Worm (Caenorhabditis elegans) whole organism, late embryonic: ENCODE measurements around the gene cct-2.

Experiments
- K02D7.2 ChIP-seq: sonication (generic microtip); optimal IDR thresholded peaks from 2 replicates; lab custom pipeline; 2017; ENCODE audit warnings: mild to moderate bottlenecking, missing genetic modification characterization, missing compliant biosample characterization
- K09A11.1 ChIP-seq: sonication (generic microtip); optimal IDR thresholded peaks from 2 replicates; lab custom pipeline; 2017; ENCODE audit warnings: antibody characterized with exemption, mild to moderate bottlenecking, missing genetic modification characterization, missing compliant biosample characterization; ENCODE audit not compliant: insufficient read depth
- ceh-14 ChIP-seq: sonication (generic microtip); optimal IDR thresholded peaks from 2 replicates; lab custom pipeline; 2016; ENCODE audit warnings: missing genotype, missing genetic modification characterization, missing compliant biosample characterization
- ceh-18 ChIP-seq: sonication (generic microtip); optimal IDR thresholded peaks from 2 replicates; lab custom pipeline; 2016; ENCODE audit warnings: missing genetic modification characterization, missing compliant biosample characterization
- ceh-19 ChIP-seq: fragments of 200-800 bp; sonication (Bioruptor generic); optimal IDR thresholded peaks from 2 replicates; lab custom pipeline; 2018; ENCODE audit warnings: mild to moderate bottlenecking, missing genetic modification characterization, missing compliant biosample characterization
- ceh-2 ChIP-seq: sonication (generic microtip); optimal IDR thresholded peaks from 2 replicates; lab custom pipeline; 2016; ENCODE audit warnings: missing genotype, missing genetic modification characterization, missing compliant biosample characterization
- ceh-24 ChIP-seq: sonication (generic microtip); optimal IDR thresholded peaks from 2 replicates; lab custom pipeline; 2016; ENCODE audit warnings: mild to moderate bottlenecking, missing genetic modification characterization, missing compliant biosample characterization
- ceh-30 ChIP-seq: fragments of 150-350 bp; optimal IDR thresholded peaks from 2 replicates; lab custom pipeline; 2014; ENCODE audit warnings: missing biosample characterization, missing genetic modification characterization
- ceh-31 ChIP-seq: sonication (generic microtip); optimal IDR thresholded peaks from 2 replicates; lab custom pipeline; 2016; ENCODE audit warnings: missing genetic modification characterization, missing compliant biosample characterization
- ceh-34 ChIP-seq: sonication (generic microtip); optimal IDR thresholded peaks from 2 replicates; lab custom pipeline; 2016; ENCODE audit warnings: mild to moderate bottlenecking, missing genetic modification characterization, missing compliant biosample characterization
- ceh-45 ChIP-seq: fragments of 200-800 bp; sonication (Bioruptor generic); IDR thresholded peaks from 2 replicates; pipeline ENCODE4 v1.3.6; 2022; ENCODE audit warnings: missing genetic modification reagents, missing genetic modification characterization, missing compliant biosample characterization
- ceh-48 ChIP-seq: sonication (generic microtip); optimal IDR thresholded peaks from 2 replicates; lab custom pipeline; 2016; ENCODE audit warnings: missing genetic modification characterization, inconsistent platforms, missing compliant biosample characterization
- ceh-6 ChIP-seq: fragments of 200-800 bp; sonication (Bioruptor generic); optimal IDR thresholded peaks from 2 replicates; lab custom pipeline; 2018; ENCODE audit warnings: mild to moderate bottlenecking, missing genetic modification characterization, missing compliant biosample characterization
- che-1 ChIP-seq: sonication (generic microtip); optimal IDR thresholded peaks from 2 replicates; lab custom pipeline; 2016; ENCODE audit warnings: mild to moderate bottlenecking, missing genetic modification characterization, missing compliant biosample characterization
- dmd-4 ChIP-seq: sonication (generic microtip); optimal IDR thresholded peaks from 2 replicates; lab custom pipeline; 2016; ENCODE audit warnings: borderline replicate concordance, missing genetic modification characterization, missing compliant biosample characterization
- dve-1 ChIP-seq: sonication (generic microtip); optimal IDR thresholded peaks from 2 replicates; lab custom pipeline; 2017; ENCODE audit warnings: antibody characterized with exemption, mild to moderate bottlenecking, missing genetic modification characterization, missing compliant biosample characterization
- elt-2 ChIP-seq: sonication (generic microtip); optimal IDR thresholded peaks from 2 replicates; lab custom pipeline; 2016; ENCODE audit warnings: missing genetic modification reagents, missing genetic modification characterization, missing compliant biosample characterization
- ets-4 ChIP-seq: sonication (generic microtip); optimal IDR thresholded peaks from 2 replicates; lab custom pipeline; 2016; ENCODE audit warnings: missing genetic modification characterization, missing compliant biosample characterization
- fax-1 ChIP-seq: sonication (generic microtip); optimal IDR thresholded peaks from 2 replicates; lab custom pipeline; 2016; ENCODE audit warnings: missing genotype, missing genetic modification characterization, missing compliant biosample characterization
- fkh-6 ChIP-seq: sonication (generic microtip); optimal IDR thresholded peaks from 2 replicates; lab custom pipeline; 2016; ENCODE audit warnings: missing genetic modification characterization, missing compliant biosample characterization
- hlh-15 ChIP-seq: sonication (generic microtip); optimal IDR thresholded peaks from 2 replicates; lab custom pipeline; 2016; ENCODE audit warnings: missing genetic modification characterization, missing compliant biosample characterization
- hlh-30 ChIP-seq: sonication (generic microtip); optimal IDR thresholded peaks from 2 replicates; lab custom pipeline; 2017; ENCODE audit warnings: antibody characterized with exemption, missing genetic modification characterization, missing compliant biosample characterization; ENCODE audit not compliant: insufficient read depth
- hlh-6 ChIP-seq: sonication (generic microtip); optimal IDR thresholded peaks from 2 replicates; lab custom pipeline; 2016; ENCODE audit warnings: missing genotype, missing genetic modification characterization, missing compliant biosample characterization
- hlh-8 ChIP-seq: sonication (generic microtip); optimal IDR thresholded peaks from 2 replicates; lab custom pipeline; 2016; ENCODE audit warnings: missing genotype, missing genetic modification characterization, missing compliant biosample characterization
- lim-6 ChIP-seq: sonication (generic microtip); optimal IDR thresholded peaks from 2 replicates; lab custom pipeline; 2016; ENCODE audit warnings: missing genetic modification characterization, missing compliant biosample characterization
- madf-2 ChIP-seq: sonication (generic microtip); optimal IDR thresholded peaks from 2 replicates; lab custom pipeline; 2017; ENCODE audit warnings: missing genetic modification characterization, missing compliant biosample characterization
- nfya-1 ChIP-seq: sonication (generic microtip); optimal IDR thresholded peaks from 2 replicates; lab custom pipeline; 2017; ENCODE audit warnings: missing genetic modification characterization, mild to moderate bottlenecking, missing compliant biosample characterization, antibody characterized with exemption, moderate library complexity
- nhr-232 ChIP-seq: sonication (generic microtip); optimal IDR thresholded peaks from 2 replicates; lab custom pipeline; 2016; ENCODE audit warnings: missing genetic modification characterization, missing compliant biosample characterization
- pat-9 ChIP-seq: fragments of 200-800 bp; sonication (Bioruptor generic); optimal IDR thresholded peaks from 2 replicates; lab custom pipeline; 2018; ENCODE audit warnings: mild to moderate bottlenecking, missing genetic modification characterization, moderate library complexity, missing compliant biosample characterization
- pax-1 ChIP-seq: fragments of 150-350 bp; optimal IDR thresholded peaks from 2 replicates; lab custom pipeline; 2014; ENCODE audit warnings: missing biosample characterization, missing genetic modification characterization
- pqm-1 ChIP-seq: sonication (generic microtip); optimal IDR thresholded peaks from 2 replicates; lab custom pipeline; 2016; ENCODE audit warnings: missing genetic modification characterization, missing compliant biosample characterization
- ref-2 ChIP-seq: sonication (generic microtip); optimal IDR thresholded peaks from 2 replicates; lab custom pipeline; 2016; ENCODE audit warnings: missing genetic modification characterization, missing compliant biosample characterization
- sdc-2 ChIP-seq: sonication (generic microtip); optimal IDR thresholded peaks from 2 replicates; lab custom pipeline; 2016; ENCODE audit warnings: missing genotype, missing genetic modification characterization, missing compliant biosample characterization
- syd-9 ChIP-seq: sonication (generic microtip); optimal IDR thresholded peaks from 2 replicates; lab custom pipeline; 2016; ENCODE audit warnings: mild to moderate bottlenecking, missing genetic modification characterization, moderate library complexity, missing compliant biosample characterization
- tbx-2 ChIP-seq: sonication (generic microtip); optimal IDR thresholded peaks from 2 replicates; lab custom pipeline; 2016; ENCODE audit warnings: missing genetic modification characterization, missing compliant biosample characterization
- tbx-7 ChIP-seq: sonication (generic microtip); optimal IDR thresholded peaks from 2 replicates; lab custom pipeline; 2016; ENCODE audit warnings: missing genotype, missing genetic modification characterization, missing compliant biosample characterization
- ttx-3 ChIP-seq: sonication (generic microtip); optimal IDR thresholded peaks from 2 replicates; lab custom pipeline; 2016; ENCODE audit warnings: missing genetic modification reagents, missing genetic modification characterization, missing compliant biosample characterization
- unc-3 ChIP-seq, 2 experiments: fragments of 200-800 bp in 1 of 2; sonication (Bioruptor generic) in 1 of 2; sonication (generic microtip) in 1 of 2; conservative IDR thresholded peaks in 1 of 2; optimal IDR thresholded peaks in 1 of 2; 2 replicates each; pipeline versions ENCODE4 v1.3.6 to Lab custom; 2016 to 2022; ENCODE audit warnings: missing compliant biosample characterization in 2 of 2, missing genetic modification characterization in 2 of 2, missing genetic modification reagents in 1 of 2
- unc-42 ChIP-seq: sonication (generic microtip); optimal IDR thresholded peaks from 2 replicates; lab custom pipeline; 2016; ENCODE audit warnings: missing genotype, missing genetic modification characterization, missing compliant biosample characterization
- unc-55 ChIP-seq: sonication (generic microtip); optimal IDR thresholded peaks from 2 replicates; lab custom pipeline; 2017; ENCODE audit warnings: missing biosample characterization, missing genetic modification reagents, missing genetic modification characterization
- unc-86 ChIP-seq: sonication (generic microtip); optimal IDR thresholded peaks from 2 replicates; lab custom pipeline; 2016; ENCODE audit warnings: missing genetic modification characterization, missing compliant biosample characterization
- zip-5 ChIP-seq: sonication (generic microtip); optimal IDR thresholded peaks from 2 replicates; lab custom pipeline; 2016; ENCODE audit warnings: missing genetic modification characterization, missing compliant biosample characterization
- ztf-16 ChIP-seq: sonication (generic microtip); optimal IDR thresholded peaks from 2 replicates; lab custom pipeline; 2017; ENCODE audit warnings: missing genetic modification characterization, missing compliant biosample characterization

Gene cct-2

ce11 chrII:8969251-8970183 is 42.0 kb downstream of the cct-2 start, which contains the start of the genes szy-20 and C18E9.5:
TSS of gene szy-20 (minus strand) at chrII:8969333.
TSS of gene C18E9.5 (plus strand) at chrII:8969980.
- peak; percentile 28 for TF ChIP-seq tbx-2 (tag; lab: Kevin White, UChicago)
- no peak for TF ChIP-seq ceh-6 (GFP tag; lab: Kevin White, UChicago)
- peak; percentile 0 for TF ChIP-seq nhr-232 (tag; lab: Kevin White, UChicago)
- no peak for TF ChIP-seq lim-6 (tag; lab: Kevin White, UChicago)
- TF ChIP-seq ceh-2, result peak; percentile 24
- peak; percentile 28 for TF ChIP-seq dve-1 (tag; lab: Kevin White, UChicago)
- peak; percentile 47 for TF ChIP-seq ceh-18
- TF ChIP-seq unc-42, result peak; percentile 67
- TF ChIP-seq ztf-16 (tag; lab: Kevin White, UChicago), result no peak
- no peak for TF ChIP-seq hlh-6 (tag; lab: Kevin White, UChicago)
- TF ChIP-seq syd-9 (tag; lab: Kevin White, UChicago), result peak; percentile 34
- peak; percentile 21 for TF ChIP-seq hlh-30 (tag; lab: Kevin White, UChicago)
- TF ChIP-seq unc-55 (GFP tag; lab: Kevin White, UChicago), result no peak
- peak; percentile 67 for TF ChIP-seq nfya-1 (tag; lab: Kevin White, UChicago)
- TF ChIP-seq madf-2 (tag; lab: Kevin White, UChicago), result peak; percentile 8
- TF ChIP-seq ceh-34 (tag; lab: Kevin White, UChicago), result peak; percentile 66
- no peak for TF ChIP-seq ceh-24 (tag; lab: Kevin White, UChicago)
- TF ChIP-seq elt-2 (tag; lab: Kevin White, UChicago), result peak; percentile 26
- no peak for TF ChIP-seq che-1 (tag; lab: Kevin White, UChicago)
- TF ChIP-seq unc-86 (tag; lab: Kevin White, UChicago), result peak; percentile 35
- peak; percentile 14 for TF ChIP-seq tbx-7 (tag; lab: Kevin White, UChicago)
- peak; percentile 24 for TF ChIP-seq ceh-48
- peak; percentile 34 for TF ChIP-seq ceh-19 (GFP tag; lab: Kevin White, UChicago)
- TF ChIP-seq sdc-2 (tag; lab: Kevin White, UChicago), result no peak
- TF ChIP-seq unc-3 (GFP tag; conservative IDR thresholded peaks at IDR 0.05; lab: Robert Waterston, UW), result no peak
- peak; percentile 48 for TF ChIP-seq unc-3 (tag; optimal IDR thresholded peaks at IDR 0.05; lab: Kevin White, UChicago)
- TF ChIP-seq ceh-45, result no peak
- TF ChIP-seq pqm-1, result no peak
- TF ChIP-seq zip-5 (tag; lab: Kevin White, UChicago), result peak; percentile 19
- TF ChIP-seq pax-1 (tag; lab: Kevin White, UChicago), result no peak
- TF ChIP-seq ceh-14 (tag; lab: Kevin White, UChicago), result peak; percentile 38
- TF ChIP-seq ceh-31 (tag; lab: Kevin White, UChicago), result peak; percentile 76
- no peak for TF ChIP-seq ttx-3 (tag; lab: Kevin White, UChicago)
- TF ChIP-seq ceh-30 (tag; lab: Kevin White, UChicago), result no peak
- no peak for TF ChIP-seq hlh-8
- no peak for TF ChIP-seq pat-9
- TF ChIP-seq ref-2 (tag; lab: Kevin White, UChicago), result peak; percentile 62
- no peak for TF ChIP-seq dmd-4 (tag; lab: Kevin White, UChicago)
- no peak for TF ChIP-seq fkh-6 (tag; lab: Kevin White, UChicago)
- no peak for TF ChIP-seq hlh-15 (tag; lab: Kevin White, UChicago)
- peak; percentile 6 for TF ChIP-seq K02D7.2 (tag; lab: Kevin White, UChicago)
- TF ChIP-seq ets-4 (tag; lab: Kevin White, UChicago), result no peak
- peak; percentile 1 for TF ChIP-seq K09A11.1
- TF ChIP-seq fax-1 (tag; lab: Kevin White, UChicago), result no peak
- TF ChIP-seq, all 69 proteins: peak for 23
